Worm (Caenorhabditis elegans) whole organism, L4 larva: Measurements from ENCODE around the gene fox-1.

Experiments
- Y5F2A.4 ChIP-seq: fragments of 200-800 bp; sonication (Bioruptor generic); optimal IDR thresholded peaks from 2 replicates; lab custom pipeline; 2018; ENCODE audit warnings: mild to moderate bottlenecking, missing genetic modification characterization, missing compliant biosample characterization
- aha-1 ChIP-seq: fragments of 150-350 bp; peaks from one replicate; lab custom pipeline; 2014; ENCODE audit warnings: missing biosample characterization, missing genetic modification characterization
- egl-27 ChIP-seq: sonication (generic microtip); optimal IDR thresholded peaks from 3 replicates; lab custom pipeline; 2017; ENCODE audit warnings: missing biosample characterization, missing genetic modification reagents, missing genetic modification characterization
- fos-1 ChIP-seq: fragments of 150-350 bp; optimal IDR thresholded peaks from 2 replicates; lab custom pipeline; 2014; ENCODE audit warnings: missing biosample characterization, missing genetic modification characterization
- lin-15B ChIP-seq: fragments of 150-350 bp; sonication (generic microtip); optimal IDR thresholded peaks from 3 replicates; lab custom pipeline; 2014; ENCODE audit warnings: missing biosample characterization, missing genetic modification characterization
- mdl-1 ChIP-seq, 2 experiments: fragments of 150-350 bp in 1 of 2; sonication (generic microtip) in 1 of 2; optimal IDR thresholded peaks; 2 replicates each; lab custom pipeline; 2014 to 2017; ENCODE audit warnings: missing biosample characterization in 2 of 2, missing genetic modification characterization in 2 of 2
- nhr-11 ChIP-seq: fragments of 150-350 bp; optimal IDR thresholded peaks from 2 replicates; lab custom pipeline; 2014; ENCODE audit warnings: missing biosample characterization, missing genetic modification characterization
- nhr-76 ChIP-seq: fragments of 150-350 bp; optimal IDR thresholded peaks from 2 replicates; lab custom pipeline; 2014; ENCODE audit warnings: missing biosample characterization, missing genetic modification characterization
- nhr-77 ChIP-seq: fragments of 150-350 bp; optimal IDR thresholded peaks from 2 replicates; lab custom pipeline; 2014; ENCODE audit warnings: missing biosample characterization, missing genetic modification characterization
- zfp-3 ChIP-seq: fragments of 200-800 bp; sonication (Bioruptor generic); conservative IDR thresholded peaks from 2 replicates; pipeline ENCODE4 v1.3.6; 2022; ENCODE audit warnings: missing genetic modification reagents, missing genetic modification characterization, missing compliant biosample characterization

- TF ChIP-seq aha-1 (tag; lab: Kevin White, UChicago) (no peak), nhr-77 (tag; lab: Kevin White, UChicago) (no peak), zfp-3 (GFP tag; lab: Robert Waterston, UW) (no peak), fos-1 (no peak), nhr-11 (tag; lab: Kevin White, UChicago) (no peak), nhr-76 (tag; lab: Kevin White, UChicago) (no peak), lin-15B (no peak), Y5F2A.4 (no peak), mdl-1 (tag; optimal IDR thresholded peaks at IDR 0.05; lab: Kevin White, UChicago) (no peak), egl-27 (tag; lab: Kevin White, UChicago) (no peak)
Observed at ce11 chrX:2473618-2474017, 13.9 kb upstream of the fox-1 start, which contains the start of gene R04B3.2.
